Worm (Caenorhabditis elegans): ENCODE results near the gene F35H8.4.

Gene F35H8.4

DNA sequence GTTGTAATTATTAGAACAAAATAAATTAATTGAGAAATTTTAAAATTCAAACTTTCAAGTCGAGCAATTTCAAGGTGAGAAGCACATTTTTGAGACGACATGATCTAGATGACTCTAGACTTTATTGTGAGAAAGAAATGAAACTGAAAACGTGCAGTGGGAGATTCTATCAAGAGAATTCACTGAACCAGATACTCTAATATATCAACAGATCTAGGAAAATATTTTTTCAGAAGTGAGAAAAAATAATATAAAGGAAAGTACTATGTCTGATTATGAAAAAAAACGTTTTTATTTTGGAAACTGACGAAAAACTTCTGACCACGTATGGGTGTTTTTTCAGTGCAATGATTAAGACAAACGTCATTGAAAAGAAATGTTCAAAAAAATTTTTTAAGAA is 19.1 kb downstream of the F35H8.4 start, which contains the start of gene sra-3:
TSS of gene sra-3 (minus strand) at position 101 of the 400 bp plus-strand sequence.
- no peak for TF ChIP-seq ceh-82 (tag; optimal IDR thresholded peaks at IDR 0.05)
- no peak for TF ChIP-seq nhr-20 (tag; optimal IDR thresholded peaks at IDR 0.05)
- TF ChIP-seq nhr-12 (tag; optimal IDR thresholded peaks at IDR 0.05) = no peak
- no peak for TF ChIP-seq blmp-1 (tag; optimal IDR thresholded peaks at IDR 0.05)
- TF ChIP-seq lin-14 (GFP tag; optimal IDR thresholded peaks at IDR 0.05) = no peak
- no peak for TF ChIP-seq nhr-77 (tag; optimal IDR thresholded peaks at IDR 0.05)
- no peak for TF ChIP-seq elt-2 (tag; optimal IDR thresholded peaks at IDR 0.05)
- no peak for TF ChIP-seq hpl-2 (GFP tag; optimal IDR thresholded peaks at IDR 0.05)
- TF ChIP-seq egl-13 (tag; optimal IDR thresholded peaks at IDR 0.05) = no peak
- no peak for TF ChIP-seq hlh-4 (tag; optimal IDR thresholded peaks at IDR 0.05)
- no peak for TF ChIP-seq rnt-1 (tag; optimal IDR thresholded peaks at IDR 0.05)
- no peak for TF ChIP-seq C16A3.4 (tag; optimal IDR thresholded peaks at IDR 0.05)
- TF ChIP-seq ceh-8 (GFP tag; optimal IDR thresholded peaks at IDR 0.05) = no peak
- no peak for TF ChIP-seq mef-2 (tag; optimal IDR thresholded peaks at IDR 0.05)
- no peak for TF ChIP-seq egl-27 (tag; optimal IDR thresholded peaks at IDR 0.05)
- TF ChIP-seq xbp-1 (tag; optimal IDR thresholded peaks at IDR 0.05) = no peak
- no peak for TF ChIP-seq zip-4 (GFP tag; optimal IDR thresholded peaks at IDR 0.05)

- TF ChIP-seq ama-1 (optimal IDR thresholded peaks at IDR 0.05) = no peak
- no peak for TF ChIP-seq snpc-4 (tag; optimal IDR thresholded peaks at IDR 0.05)
- TF ChIP-seq nhr-19 (GFP tag; conservative IDR thresholded peaks at IDR 0.05) = no peak
- no peak for TF ChIP-seq ztf-11 (tag; optimal IDR thresholded peaks at IDR 0.05)
- no peak for TF ChIP-seq alr-1 (tag; optimal IDR thresholded peaks at IDR 0.05; ENCODE audit: borderline replicate concordance)
- no peak for TF ChIP-seq nhr-90 (tag; optimal IDR thresholded peaks at IDR 0.05; ENCODE audit: poor library complexity)
Observed at ce11 chrII:9537429-9537828, 22.4 kb downstream of the F35H8.4 start, which contains the start of gene sra-8. sra-8 (plus strand) TSS chrII:9537729.

- TF ChIP-seq lin-35 (GFP tag; optimal IDR thresholded peaks at IDR 0.05) (no peak), aly-2 (tag; optimal IDR thresholded peaks at IDR 0.05) (no peak), egl-27 (tag; optimal IDR thresholded peaks at IDR 0.05) (no peak), nhr-12 (tag; optimal IDR thresholded peaks at IDR 0.05) (no peak), ces-1 (GFP tag; optimal IDR thresholded peaks at IDR 0.05) (no peak), swsn-7 (tag; optimal IDR thresholded peaks at IDR 0.05) (no peak), lin-13 (GFP tag; optimal IDR thresholded peaks at IDR 0.05) (no peak), alr-1 (tag; optimal IDR thresholded peaks at IDR 0.05; ENCODE audit: borderline replicate concordance) (no peak), mep-1 (tag; optimal IDR thresholded peaks at IDR 0.05) (no peak), pax-3 (tag; optimal IDR thresholded peaks at IDR 0.05) (no peak)
Observed at ce11 chrII:9532011-9532410, 27.8 kb downstream of the F35H8.4 start, which contains the start of gene sra-9. sra-9 (plus strand) TSS chrII:9532311.

DNA sequence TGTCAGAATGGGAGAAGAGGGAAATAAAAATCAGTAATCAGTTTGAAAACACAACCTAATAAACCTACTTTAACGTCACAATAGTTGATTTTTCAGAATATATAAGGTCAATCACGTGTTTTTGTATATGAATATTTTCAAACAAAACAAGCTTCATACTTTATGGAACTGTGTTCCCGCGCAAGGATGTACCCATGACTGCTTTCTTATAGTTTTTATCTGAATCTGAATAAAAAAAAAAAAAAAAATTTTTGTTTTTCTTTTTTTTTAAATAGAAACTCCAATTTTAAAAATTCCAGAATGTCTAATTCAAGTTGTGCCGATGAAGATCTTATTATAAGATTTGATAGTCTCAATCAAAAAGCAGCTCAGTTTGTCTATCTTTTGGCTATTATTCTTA is 31.3 kb downstream of the F35H8.4 start, which contains the start of gene sra-2:
TSS of gene sra-2 (plus strand) at position 301 of the 400 bp plus-strand sequence.
- no peak for TF ChIP-seq fos-1 (tag; optimal IDR thresholded peaks at IDR 0.05)
- no peak for TF ChIP-seq lir-3 (tag; optimal IDR thresholded peaks at IDR 0.05; ENCODE audit: poor library complexity)
- TF ChIP-seq ceh-8 (GFP tag; optimal IDR thresholded peaks at IDR 0.05) = no peak
- no peak for TF ChIP-seq grh-1 (GFP tag; IDR thresholded peaks at IDR 0.05)
- TF ChIP-seq jun-1 (tag; optimal IDR thresholded peaks at IDR 0.05) = no peak
- TF ChIP-seq elt-2 (tag; optimal IDR thresholded peaks at IDR 0.05) = no peak

DNA sequence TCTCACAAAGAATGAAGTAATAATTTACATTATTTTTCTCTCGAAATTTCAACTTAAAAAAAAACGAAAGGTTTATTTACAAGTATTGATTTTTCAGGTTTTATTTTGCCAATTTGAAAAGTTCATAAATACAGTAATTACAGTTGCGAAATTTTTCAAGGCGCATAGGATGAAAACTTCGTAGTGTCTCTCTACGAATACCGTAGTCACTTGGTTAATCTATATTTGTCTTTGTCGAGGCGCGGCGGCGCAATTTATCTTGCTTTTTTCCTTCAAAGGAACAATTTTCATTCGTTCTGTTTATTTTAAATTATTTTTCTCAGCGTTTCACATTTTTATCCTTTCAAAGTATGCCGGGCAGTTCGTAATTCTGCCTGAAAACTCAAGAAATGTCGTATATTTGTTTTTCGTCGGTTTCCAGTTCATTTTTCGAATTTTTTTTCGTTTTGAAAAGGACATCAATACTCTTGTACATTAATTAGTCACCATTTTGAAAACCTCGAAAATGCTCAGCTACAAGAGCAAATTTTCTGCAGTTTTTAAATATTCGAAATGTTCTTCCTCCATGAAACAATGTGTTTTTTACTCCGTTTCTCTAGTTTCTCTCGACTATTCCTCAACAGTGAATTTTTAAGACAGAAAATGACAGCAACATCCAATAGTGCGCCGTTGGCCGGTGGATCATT is 36.1 kb downstream of the F35H8.4 start, which contains the start of gene mex-6:
TSS of gene mex-6 (plus strand) at position 636 of the 686 bp plus-strand sequence.
- no peak for TF ChIP-seq unc-130 (tag; optimal IDR thresholded peaks at IDR 0.05)
- no peak for TF ChIP-seq sptf-1 (tag; optimal IDR thresholded peaks at IDR 0.05)
- no peak for TF ChIP-seq mab-9 (GFP tag; IDR thresholded peaks at IDR 0.05)
- no peak for TF ChIP-seq unc-30 (tag; optimal IDR thresholded peaks at IDR 0.05)
- no peak for TF ChIP-seq pqm-1 (tag; optimal IDR thresholded peaks at IDR 0.05)
- TF ChIP-seq mef-2 (tag; optimal IDR thresholded peaks at IDR 0.05) = no peak
- no peak for TF ChIP-seq nhr-90 (tag; optimal IDR thresholded peaks at IDR 0.05; ENCODE audit: poor library complexity)
- no peak for TF ChIP-seq sup-37 (GFP tag; optimal IDR thresholded peaks at IDR 0.05)
- TF ChIP-seq ama-1 (optimal IDR thresholded peaks at IDR 0.05) = no peak
- no peak for TF ChIP-seq nhr-77 (tag; optimal IDR thresholded peaks at IDR 0.05)
